Worm (Caenorhabditis elegans) whole organism, late embryonic: Measurements from ENCODE around the gene T22F3.8.

Experiments
- ama-1 ChIP-seq: fragments of 150-350 bp; optimal IDR thresholded peaks from 2 replicates; lab custom pipeline; 2014
- ceh-6 ChIP-seq: fragments of 200-800 bp; sonication (Bioruptor generic); optimal IDR thresholded peaks from 2 replicates; lab custom pipeline; 2018; ENCODE audit warnings: mild to moderate bottlenecking, missing genetic modification characterization, missing compliant biosample characterization
- ceh-9 ChIP-seq: sonication (generic microtip); optimal IDR thresholded peaks from 2 replicates; lab custom pipeline; 2016; ENCODE audit warnings: mild to moderate bottlenecking, missing genetic modification characterization, inconsistent platforms, missing compliant biosample characterization
- fkh-10 ChIP-seq: fragments of 150-350 bp; optimal IDR thresholded peaks from 2 replicates; lab custom pipeline; 2014; ENCODE audit warnings: missing biosample characterization, missing genetic modification reagents, missing genetic modification characterization
- hlh-15 ChIP-seq: sonication (generic microtip); optimal IDR thresholded peaks from 2 replicates; lab custom pipeline; 2016; ENCODE audit warnings: missing genetic modification characterization, missing compliant biosample characterization
- npax-4 ChIP-seq: sonication (generic microtip); optimal IDR thresholded peaks from 2 replicates; lab custom pipeline; 2016; ENCODE audit warnings: missing genetic modification characterization, missing compliant biosample characterization
- pqm-1 ChIP-seq: sonication (generic microtip); optimal IDR thresholded peaks from 2 replicates; lab custom pipeline; 2016; ENCODE audit warnings: missing genetic modification characterization, missing compliant biosample characterization
- tbx-2 ChIP-seq: sonication (generic microtip); optimal IDR thresholded peaks from 2 replicates; lab custom pipeline; 2016; ENCODE audit warnings: missing genetic modification characterization, missing compliant biosample characterization

ce11 chrV:3582671-3583070 is 22.6 kb downstream of the T22F3.8 start:
- TF ChIP-seq fkh-10 (GFP tag; lab: Kevin White, UChicago) = no peak
- TF ChIP-seq hlh-15 = no peak
- no peak for TF ChIP-seq ceh-6 (GFP tag; lab: Kevin White, UChicago)
- TF ChIP-seq npax-4 = no peak
- no peak for TF ChIP-seq ceh-9 (tag; lab: Kevin White, UChicago)
- no peak for TF ChIP-seq pqm-1 (tag; lab: Kevin White, UChicago)
- no peak for TF ChIP-seq ama-1 (lab: Kevin White, UChicago)
- no peak for TF ChIP-seq tbx-2
